Worm (Caenorhabditis elegans) whole organism, L4/young adult: ENCODE measurements around the gene madf-9.

ENCODE experiments used
- W03F9.2 ChIP-seq: fragments of 150-350 bp; optimal IDR thresholded peaks from 2 replicates; lab custom pipeline; 2014; ENCODE audit warnings: missing biosample characterization, missing genetic modification characterization
- dao-5 ChIP-seq: sonication (generic microtip); optimal IDR thresholded peaks from 2 replicates; lab custom pipeline; 2016; ENCODE audit warnings: missing genotype, missing genetic modification characterization, moderate library complexity, missing compliant biosample characterization
- him-1 ChIP-seq: sonication (generic microtip); optimal IDR thresholded peaks from 2 replicates; lab custom pipeline; 2016; ENCODE audit warnings: missing genotype, missing genetic modification reagents, missing genetic modification characterization, missing compliant biosample characterization

DNA sequence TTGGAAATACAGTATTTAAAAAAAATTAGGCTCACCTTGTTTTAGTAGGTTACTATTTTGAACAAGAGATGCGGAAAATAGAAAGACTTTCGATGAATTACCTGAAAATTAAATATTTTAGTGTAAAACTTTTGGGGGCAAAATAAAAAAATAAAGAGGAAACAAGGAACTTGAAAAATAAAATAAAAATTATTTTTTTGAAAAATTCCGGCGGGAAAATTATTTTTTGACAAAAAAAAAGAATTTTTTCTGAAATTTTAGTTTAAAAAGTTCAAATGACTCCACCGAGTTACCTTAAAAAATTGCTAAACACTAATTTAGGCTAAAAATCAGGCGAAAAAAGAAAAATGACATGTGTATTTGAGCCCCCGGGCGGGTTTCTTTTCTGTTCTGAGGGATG lies 12.3 kb upstream of the madf-9 start, which contains the start of the genes cha-1 and unc-17:
- no peak for TF ChIP-seq him-1 (tag; lab: Kevin White, UChicago)
- TF ChIP-seq W03F9.2 (tag; lab: Kevin White, UChicago): no peak
- TF ChIP-seq dao-5 (tag; lab: Kevin White, UChicago): no peak
